Fruit fly (Drosophila melanogaster) whole organism, embryonic: ENCODE data around the gene CG3662.

Source experiments
- CG10209 ChIP-seq: fragments of 200-800 bp; sonication (Bioruptor generic); optimal IDR thresholded peaks from 3 replicates; lab custom pipeline; 2017; ENCODE audit warnings: missing biosample characterization, mild to moderate bottlenecking, missing genetic modification characterization, missing genetic modification reagents
- CG10543 ChIP-seq: fragments of 200-800 bp; sonication (Bioruptor generic); optimal IDR thresholded peaks from 3 replicates; lab custom pipeline; 2017; ENCODE audit warnings: missing biosample characterization, mild to moderate bottlenecking, missing genetic modification characterization, moderate library complexity
- CG11695 ChIP-seq: fragments of 200-800 bp; sonication (Bioruptor generic); IDR thresholded peaks from 3 replicates; pipeline ENCODE4 v1.3.6; 2022; ENCODE audit warnings: missing biosample characterization, missing genetic modification characterization
- CG11696 ChIP-seq: fragments of 200-800 bp; sonication (Bioruptor generic); IDR thresholded peaks from 2 replicates; pipeline ENCODE4 v1.3.6; 2022; ENCODE audit warnings: missing biosample characterization, missing genetic modification characterization
- CG13775 ChIP-seq: fragments of 200-800 bp; sonication (Bioruptor generic); optimal IDR thresholded peaks from 3 replicates; lab custom pipeline; 2017; ENCODE audit warnings: missing biosample characterization, mild to moderate bottlenecking, missing genetic modification characterization
- CG14710 ChIP-seq: fragments of 200-800 bp; sonication (Bioruptor generic); optimal IDR thresholded peaks from 3 replicates; lab custom pipeline; 2019; ENCODE audit warnings: missing biosample characterization, mild to moderate bottlenecking, missing genetic modification characterization, moderate library complexity
- CG16779 ChIP-seq: fragments of 200-800 bp; sonication (Bioruptor generic); IDR thresholded peaks from 2 replicates; pipeline ENCODE4 v1.3.6; 2022; ENCODE audit warnings: missing biosample characterization, missing genetic modification characterization
- CG17186 ChIP-seq: fragments of 200-800 bp; sonication (Bioruptor generic); optimal IDR thresholded peaks from 3 replicates; lab custom pipeline; 2017; ENCODE audit warnings: missing biosample characterization, missing genetic modification reagents, missing genetic modification characterization
- CG18764 ChIP-seq: fragments of 200-800 bp; sonication (Bioruptor generic); optimal IDR thresholded peaks from 3 replicates; lab custom pipeline; 2016; ENCODE audit warnings: missing biosample characterization, missing genetic modification characterization
- CG2202 ChIP-seq: fragments of 200-800 bp; sonication (Bioruptor generic); optimal IDR thresholded peaks from 2 replicates; lab custom pipeline; 2018; ENCODE audit warnings: missing biosample characterization, mild to moderate bottlenecking, missing genetic modification characterization
- CG2875 ChIP-seq: fragments of 200-800 bp; sonication (Bioruptor generic); optimal IDR thresholded peaks from 2 replicates; lab custom pipeline; 2017; ENCODE audit warnings: missing biosample characterization, mild to moderate bottlenecking, missing genetic modification characterization, missing genetic modification reagents
- CG3407 ChIP-seq: fragments of 200-800 bp; sonication (Bioruptor generic); optimal IDR thresholded peaks from 2 replicates; lab custom pipeline; 2018; ENCODE audit warnings: missing biosample characterization, mild to moderate bottlenecking, missing genetic modification characterization
- CG4360 ChIP-seq: fragments of 200-800 bp; sonication (Bioruptor generic); IDR thresholded peaks from 2 replicates; pipeline ENCODE4 v1.3.6; 2022; ENCODE audit warnings: missing biosample characterization, missing genetic modification characterization
- CG5953 ChIP-seq: fragments of 200-800 bp; sonication (Bioruptor generic); IDR thresholded peaks from 2 replicates; pipeline ENCODE4 v1.3.6; 2022; ENCODE audit warnings: missing biosample characterization, missing genetic modification characterization
- CG6683 ChIP-seq: fragments of 200-800 bp; sonication (Bioruptor generic); optimal IDR thresholded peaks from 2 replicates; lab custom pipeline; 2017; ENCODE audit warnings: missing biosample characterization, mild to moderate bottlenecking, missing genetic modification characterization, missing genetic modification reagents
- CG7745 ChIP-seq: fragments of 200-800 bp; sonication (Bioruptor generic); optimal IDR thresholded peaks from 2 replicates; lab custom pipeline; 2018; ENCODE audit warnings: missing biosample characterization, mild to moderate bottlenecking, missing genetic modification characterization, moderate library complexity
- CG8765 ChIP-seq: fragments of 200-800 bp; sonication (Bioruptor generic); IDR thresholded peaks from 2 replicates; pipeline ENCODE4 v1.3.6; 2022; ENCODE audit warnings: missing biosample characterization, missing genetic modification characterization
- CG9797 ChIP-seq: fragments of 200-800 bp; sonication (Bioruptor generic); optimal IDR thresholded peaks from 3 replicates; lab custom pipeline; 2018; ENCODE audit warnings: missing biosample characterization, mild to moderate bottlenecking, missing genetic modification characterization
- D19B ChIP-seq: fragments of 200-800 bp; sonication (Bioruptor generic); optimal IDR thresholded peaks from 2 replicates; lab custom pipeline; 2017; ENCODE audit warnings: missing biosample characterization, mild to moderate bottlenecking, missing genetic modification characterization
- Eip74EF ChIP-seq, 2 experiments: fragments of 200-800 bp in 1 of 2; fragments of >200 bp in 1 of 2; sonication (Bioruptor generic) in 1 of 2; optimal IDR thresholded peaks; 2 replicates each; lab custom pipeline; 2017 to 2019; ENCODE audit warnings: missing biosample characterization in 2 of 2, missing genetic modification characterization in 2 of 2, mild to moderate bottlenecking in 1 of 2, moderate library complexity in 1 of 2
- GATAe ChIP-seq: fragments of 200-800 bp; sonication (Bioruptor generic); conservative IDR thresholded peaks from 2 replicates; pipeline ENCODE4 v1.3.6; 2022; ENCODE audit warnings: missing biosample characterization, missing genetic modification characterization
- H15 ChIP-seq: fragments of 200-800 bp; sonication (Bioruptor generic); IDR thresholded peaks from 3 replicates; pipeline ENCODE4 v1.3.6; 2022; ENCODE audit warnings: missing biosample characterization, missing genetic modification characterization
- NC2α ChIP-seq: fragments of 200-800 bp; sonication (Bioruptor generic); optimal IDR thresholded peaks from 2 replicates; lab custom pipeline; 2016; ENCODE audit warnings: missing biosample characterization, missing genetic modification characterization
- Pdp1 ChIP-seq, 2 experiments: fragments of 200-800 bp; sonication (Bioruptor generic); optimal IDR thresholded peaks; 3 replicates each; lab custom pipeline; 2016; ENCODE audit warnings: missing biosample characterization in 2 of 2, missing genetic modification characterization in 2 of 2, mild to moderate bottlenecking in 1 of 2, moderate library complexity in 1 of 2
- Taf1 ChIP-seq: fragments of 200-800 bp; sonication (Bioruptor generic); IDR thresholded peaks from 2 replicates; pipeline ENCODE4 v1.3.6; 2022; ENCODE audit warnings: missing biosample characterization, missing genetic modification characterization
- ara ChIP-seq: fragments of 200-800 bp; sonication (Bioruptor generic); IDR thresholded peaks from 2 replicates; pipeline ENCODE4 v1.3.6; 2022; ENCODE audit warnings: missing biosample characterization, missing genetic modification characterization
- ash1 ChIP-seq: fragments of 200-800 bp; sonication (Bioruptor generic); optimal IDR thresholded peaks from 2 replicates; lab custom pipeline; 2018; ENCODE audit warnings: missing biosample characterization, mild to moderate bottlenecking, missing genetic modification characterization
- cato ChIP-seq: fragments of 200-800 bp; sonication (Bioruptor generic); optimal IDR thresholded peaks from 2 replicates; lab custom pipeline; 2016; ENCODE audit warnings: missing biosample characterization, missing genetic modification characterization, borderline replicate concordance
- chm ChIP-seq: fragments of 200-800 bp; sonication (Bioruptor generic); IDR thresholded peaks from 2 replicates; pipeline ENCODE4 v1.3.6; 2022; ENCODE audit warnings: missing biosample characterization, missing genetic modification characterization
- dysf ChIP-seq: fragments of 200-800 bp; sonication (Bioruptor generic); IDR thresholded peaks from 3 replicates; pipeline ENCODE4 v1.3.6; 2022; ENCODE audit warnings: missing biosample characterization, missing genetic modification characterization
- fru ChIP-seq: fragments of >200 bp; optimal IDR thresholded peaks from 2 replicates; lab custom pipeline; 2017
- gce ChIP-seq: fragments of 200-800 bp; sonication (Bioruptor generic); IDR thresholded peaks from 3 replicates; pipeline ENCODE4 v1.3.6; 2022; ENCODE audit warnings: missing biosample characterization, missing genetic modification characterization
- hkb ChIP-seq, 2 experiments: fragments of 200-800 bp in 1 of 2; fragments of >200 bp in 1 of 2; sonication (Bioruptor generic) in 1 of 2; IDR thresholded peaks in 1 of 2; optimal IDR thresholded peaks in 1 of 2; 2 replicates each; pipeline versions ENCODE4 v1.3.6 to Lab custom; 2017 to 2022; ENCODE audit warnings: missing biosample characterization in 1 of 2, missing genetic modification characterization in 1 of 2
- inv ChIP-seq: fragments of 200-800 bp; sonication (Bioruptor generic); IDR thresholded peaks from 2 replicates; pipeline ENCODE4 v1.3.6; 2022; ENCODE audit warnings: missing biosample characterization, missing genetic modification characterization; ENCODE audit not compliant: partially characterized antibody
- mam ChIP-seq: fragments of 200-800 bp; sonication (Bioruptor generic); optimal IDR thresholded peaks from 3 replicates; lab custom pipeline; 2016; ENCODE audit warnings: missing biosample characterization, missing genetic modification characterization
- nau ChIP-seq: fragments of 200-800 bp; sonication (Bioruptor generic); optimal IDR thresholded peaks from 3 replicates; lab custom pipeline; 2017; ENCODE audit warnings: missing biosample characterization, mild to moderate bottlenecking, missing genetic modification characterization, missing genetic modification reagents
- onecut ChIP-seq: fragments of 200-800 bp; sonication (Bioruptor generic); IDR thresholded peaks from 2 replicates; pipeline ENCODE4 v1.3.6; 2022; ENCODE audit warnings: missing biosample characterization, missing genetic modification characterization
- pan ChIP-seq, 4 experiments: fragments of >200 bp in 3 of 4; fragments of 200-800 bp in 1 of 4; sonication (Bioruptor generic) in 1 of 4; optimal IDR thresholded peaks in 3 of 4; IDR thresholded peaks in 1 of 4; 2 replicates each; pipeline versions ENCODE4 v1.3.6 to Lab custom; 2017 to 2022; ENCODE audit warnings: missing biosample characterization in 2 of 4, missing genetic modification characterization in 2 of 4, mixed read lengths in 1 of 4
- pfk ChIP-seq: fragments of 200-800 bp; sonication (Bioruptor generic); optimal IDR thresholded peaks from 2 replicates; lab custom pipeline; 2018; ENCODE audit warnings: missing biosample characterization, mild to moderate bottlenecking, missing genetic modification characterization, moderate library complexity
- pho ChIP-seq: fragments of 200-800 bp; sonication (Bioruptor generic); optimal IDR thresholded peaks from 2 replicates; lab custom pipeline; 2016; ENCODE audit warnings: missing biosample characterization, missing genetic modification characterization
- pros ChIP-seq: fragments of 200-800 bp; sonication (Bioruptor generic); optimal IDR thresholded peaks from 3 replicates; lab custom pipeline; 2019; ENCODE audit warnings: missing biosample characterization, mild to moderate bottlenecking, missing genetic modification characterization, moderate library complexity
- sens ChIP-seq: fragments of 200-800 bp; sonication (Bioruptor generic); peaks from one replicate; lab custom pipeline; 2016; ENCODE audit warnings: missing biosample characterization, missing genetic modification characterization
- slp2 ChIP-seq: fragments of 200-800 bp; sonication (Bioruptor generic); optimal IDR thresholded peaks from 2 replicates; lab custom pipeline; 2016; ENCODE audit warnings: missing biosample characterization, missing genetic modification characterization
- sr ChIP-seq: fragments of 200-800 bp; sonication (Bioruptor generic); IDR thresholded peaks from 3 replicates; pipeline ENCODE4 v1.3.6; 2022; ENCODE audit warnings: missing biosample characterization, missing genetic modification characterization
- stwl ChIP-seq: fragments of 200-800 bp; sonication (Bioruptor generic); optimal IDR thresholded peaks from 3 replicates; lab custom pipeline; 2018; ENCODE audit warnings: missing biosample characterization, mild to moderate bottlenecking, missing genetic modification characterization, moderate library complexity
- toy ChIP-seq: fragments of 200-800 bp; sonication (Bioruptor generic); IDR thresholded peaks from 2 replicates; pipeline ENCODE4 v1.3.6; 2022; ENCODE audit warnings: missing biosample characterization, missing genetic modification characterization
- zen ChIP-seq: fragments of 200-800 bp; sonication (Bioruptor generic); optimal IDR thresholded peaks from 3 replicates; lab custom pipeline; 2018; ENCODE audit warnings: missing biosample characterization, mild to moderate bottlenecking, missing genetic modification characterization, moderate library complexity
- zfh2 ChIP-seq: fragments of 200-800 bp; sonication (Bioruptor generic); optimal IDR thresholded peaks from 2 replicates; lab custom pipeline; 2016; ENCODE audit warnings: missing biosample characterization, missing genetic modification characterization

Gene CG3662

dm6 chr2L:827516-828362, 6.7 kb downstream of the CG3662 start (continued):
- peak; percentile 94 for TF ChIP-seq sens
- TF ChIP-seq toy (GFP tag; lab: Robert Waterston, UW), result no peak
- TF ChIP-seq nau (GFP tag; lab: Kevin White, UChicago), result no peak
- no peak for TF ChIP-seq chm
- peak; percentile 39 for TF ChIP-seq CG14710
- TF ChIP-seq H15, result 0 out of 3 replicates have a peak, but pooled peaks have one; percentile 14
- TF ChIP-seq CG11696 (GFP tag; lab: Robert Waterston, UW), result no peak
- TF ChIP-seq stwl (tag; lab: Kevin White, UChicago), result no peak
- 0 out of 2 replicates have a peak, but pooled peaks have one; percentile 28 for TF ChIP-seq CG5953 (GFP tag; lab: Robert Waterston, UW)
- TF ChIP-seq CG6683 (GFP tag; lab: Kevin White, UChicago), result no peak
- TF ChIP-seq D19B (GFP tag; lab: Kevin White, UChicago), result no peak
- TF ChIP-seq zen (tag; lab: Kevin White, UChicago), result no peak
- no peak for TF ChIP-seq mam
- TF ChIP-seq CG17186 (GFP tag; lab: Kevin White, UChicago), result no peak
- TF ChIP-seq NC2α, result no peak
- TF ChIP-seq zfh2 (GFP tag; lab: Kevin White, UChicago), result no peak
- no peak for TF ChIP-seq pfk (GFP tag; lab: Kevin White, UChicago)
- peak; percentile 10 for TF ChIP-seq CG13775 (GFP tag; lab: Kevin White, UChicago)
- TF ChIP-seq CG10543 (GFP tag; lab: Kevin White, UChicago), result no peak
- TF ChIP-seq CG2875, result peak; percentile 66
- TF ChIP-seq Eip74EF (GFP tag; optimal IDR thresholded peaks at IDR 0.05; lab: Kevin White, UChicago), result peak in 1 of 2 experiments; percentile 30
- TF ChIP-seq sr (GFP tag; lab: Robert Waterston, UW), result no peak
- no peak for TF ChIP-seq pan (optimal IDR thresholded peaks at IDR 0.05; lab: Kevin White, UChicago)
- no peak for TF ChIP-seq pan (GFP tag; optimal IDR thresholded peaks at IDR 0.05 in 1 of 2, IDR thresholded peaks at IDR 0.05 in 1 of 2)
- peak; percentile 33 for TF ChIP-seq CG10209 (GFP tag; lab: Kevin White, UChicago)
- no peak for TF ChIP-seq slp2 (GFP tag; lab: Kevin White, UChicago)
- no peak for TF ChIP-seq CG18764 (GFP tag; lab: Kevin White, UChicago)
- TF ChIP-seq fru (lab: Kevin White, UChicago), result no peak
- no peak for TF ChIP-seq hkb (optimal IDR thresholded peaks at IDR 0.05; lab: Kevin White, UChicago)
- peak; percentile 50; the same call in 1 of the 2 replicates for TF ChIP-seq hkb (GFP tag; IDR thresholded peaks at IDR 0.05; lab: Robert Waterston, UW)
- TF ChIP-seq onecut (GFP tag; lab: Robert Waterston, UW), result no peak
- no peak for TF ChIP-seq pho (GFP tag; lab: Kevin White, UChicago)
- TF ChIP-seq Taf1, result no peak
- no peak for TF ChIP-seq GATAe (GFP tag; lab: Robert Waterston, UW)
- peak; percentile 17 for TF ChIP-seq pros (GFP tag; lab: Kevin White, UChicago)
- TF ChIP-seq gce (GFP tag; lab: Robert Waterston, UW), result no peak
- TF ChIP-seq CG2202 (tag; lab: Kevin White, UChicago), result peak; percentile 54
- no peak for TF ChIP-seq dysf
- TF ChIP-seq CG8765 (GFP tag; lab: Robert Waterston, UW), result no peak
- TF ChIP-seq CG11695 (GFP tag; lab: Robert Waterston, UW), result no peak
- TF ChIP-seq cato (GFP tag; lab: Kevin White, UChicago), result peak; percentile 18
- no peak for TF ChIP-seq CG16779
- no peak for TF ChIP-seq CG4360 (GFP tag; lab: Robert Waterston, UW)
- TF ChIP-seq CG7745, result no peak
- no peak for TF ChIP-seq ash1 (GFP tag; lab: Kevin White, UChicago)
- TF ChIP-seq Pdp1 (GFP tag; optimal IDR thresholded peaks at IDR 0.05; lab: Kevin White, UChicago), result peak in 1 of 2 experiments; percentile 87
- no peak for TF ChIP-seq ara (GFP tag; lab: Robert Waterston, UW)
- TF ChIP-seq CG9797 (GFP tag; lab: Kevin White, UChicago), result no peak
- TF ChIP-seq inv, result no peak
- peak; percentile 57 for TF ChIP-seq CG3407 (GFP tag; lab: Kevin White, UChicago)
